Fruit fly (Drosophila melanogaster) whole organism, embryonic: ENCODE measurements around the gene Lcp65Ac.

ENCODE experiments used
- Abd-B ChIP-seq: fragments of 200-800 bp; sonication (Bioruptor generic); optimal IDR thresholded peaks from 2 replicates; lab custom pipeline; 2018; ENCODE audit warnings: missing biosample characterization, mild to moderate bottlenecking, missing genetic modification characterization, moderate library complexity
- CG10209 ChIP-seq: fragments of 200-800 bp; sonication (Bioruptor generic); optimal IDR thresholded peaks from 3 replicates; lab custom pipeline; 2017; ENCODE audit warnings: missing biosample characterization, mild to moderate bottlenecking, missing genetic modification characterization, missing genetic modification reagents
- CG11085 ChIP-seq: fragments of 200-800 bp; sonication (Bioruptor generic); IDR thresholded peaks from 2 replicates; pipeline ENCODE4 v1.3.6; 2022; ENCODE audit warnings: missing biosample characterization, missing genetic modification characterization
- CG12219 ChIP-seq: fragments of 200-800 bp; sonication (Bioruptor generic); optimal IDR thresholded peaks from 3 replicates; lab custom pipeline; 2018; ENCODE audit warnings: missing biosample characterization, mild to moderate bottlenecking, missing genetic modification characterization
- CG14710 ChIP-seq: fragments of 200-800 bp; sonication (Bioruptor generic); optimal IDR thresholded peaks from 3 replicates; lab custom pipeline; 2019; ENCODE audit warnings: missing biosample characterization, mild to moderate bottlenecking, missing genetic modification characterization, moderate library complexity
- CG15073 ChIP-seq: fragments of 200-800 bp; sonication (Bioruptor generic); optimal IDR thresholded peaks from 2 replicates; lab custom pipeline; 2016; ENCODE audit warnings: missing biosample characterization, missing genetic modification characterization
- CG2129 ChIP-seq: fragments of 200-800 bp; sonication (Bioruptor generic); IDR thresholded peaks from 2 replicates; pipeline ENCODE4 v1.3.6; 2022; ENCODE audit warnings: missing biosample characterization, missing genetic modification characterization; ENCODE audit not compliant: partially characterized antibody
- CG2199 ChIP-seq: fragments of 200-800 bp; sonication (Bioruptor generic); IDR thresholded peaks from 3 replicates; pipeline ENCODE4 v1.3.6; 2022; ENCODE audit warnings: missing biosample characterization, missing genetic modification characterization
- CG2875 ChIP-seq: fragments of 200-800 bp; sonication (Bioruptor generic); optimal IDR thresholded peaks from 2 replicates; lab custom pipeline; 2017; ENCODE audit warnings: missing biosample characterization, mild to moderate bottlenecking, missing genetic modification characterization, missing genetic modification reagents
- CG31441 ChIP-seq: fragments of 200-800 bp; sonication (Bioruptor generic); IDR thresholded peaks from 2 replicates; pipeline ENCODE4 v1.3.6; 2022; ENCODE audit warnings: missing biosample characterization, missing genetic modification characterization
- CG32772 ChIP-seq: fragments of 200-800 bp; sonication (Bioruptor generic); IDR thresholded peaks from 2 replicates; pipeline ENCODE4 v1.3.6; 2022; ENCODE audit warnings: missing biosample characterization, missing genetic modification characterization
- CG33557 ChIP-seq: fragments of 200-800 bp; sonication (Bioruptor generic); optimal IDR thresholded peaks from 2 replicates; lab custom pipeline; 2019; ENCODE audit warnings: missing biosample characterization, mild to moderate bottlenecking, missing genetic modification characterization, moderate library complexity
- CG4282 ChIP-seq: fragments of 200-800 bp; sonication (Bioruptor generic); optimal IDR thresholded peaks from 2 replicates; lab custom pipeline; 2016; ENCODE audit warnings: missing biosample characterization, missing genetic modification characterization
- CG4360 ChIP-seq: fragments of 200-800 bp; sonication (Bioruptor generic); IDR thresholded peaks from 2 replicates; pipeline ENCODE4 v1.3.6; 2022; ENCODE audit warnings: missing biosample characterization, missing genetic modification characterization
- CG7556 ChIP-seq: fragments of 200-800 bp; sonication (Bioruptor generic); optimal IDR thresholded peaks from 2 replicates; lab custom pipeline; 2017; ENCODE audit warnings: missing biosample characterization, mild to moderate bottlenecking, missing genetic modification characterization
- CG9932 ChIP-seq: fragments of 200-800 bp; sonication (Bioruptor generic); IDR thresholded peaks from 2 replicates; pipeline ENCODE4 v1.3.6; 2022; ENCODE audit warnings: missing biosample characterization, missing genetic modification characterization
- CTCF ChIP-seq: fragments of 200-800 bp; sonication (Bioruptor generic); optimal IDR thresholded peaks from 2 replicates; lab custom pipeline; 2017; ENCODE audit warnings: missing biosample characterization, mild to moderate bottlenecking, missing genetic modification characterization, moderate library complexity
- D19A ChIP-seq: fragments of 200-800 bp; optimal IDR thresholded peaks from 3 replicates; lab custom pipeline; 2019; ENCODE audit warnings: missing biosample characterization, mild to moderate bottlenecking, missing genetic modification characterization, moderate library complexity
- Dek ChIP-seq: fragments of 200-800 bp; sonication (Bioruptor generic); optimal IDR thresholded peaks from 3 replicates; lab custom pipeline; 2019; ENCODE audit warnings: missing biosample characterization, mild to moderate bottlenecking, missing genetic modification characterization, moderate library complexity
- Dfd ChIP-seq, 2 experiments: fragments of >200 bp; optimal IDR thresholded peaks; 2 replicates each; lab custom pipeline; 2017; ENCODE audit warnings: missing biosample characterization in 2 of 2, missing genetic modification characterization in 2 of 2
- Dip2 ChIP-seq: fragments of 200-800 bp; sonication (Bioruptor generic); IDR thresholded peaks from 2 replicates; pipeline ENCODE4 v1.3.6; 2022; ENCODE audit warnings: missing biosample characterization, missing genetic modification characterization
- Dref ChIP-seq: fragments of 200-800 bp; sonication (Bioruptor generic); IDR thresholded peaks from 2 replicates; pipeline ENCODE4 v1.3.6; 2022; ENCODE audit warnings: missing biosample characterization, missing genetic modification characterization
- Fer1 ChIP-seq: fragments of 200-800 bp; sonication (Bioruptor generic); optimal IDR thresholded peaks from 2 replicates; lab custom pipeline; 2017; ENCODE audit warnings: missing biosample characterization, mild to moderate bottlenecking, missing genetic modification characterization
- H2.0 ChIP-seq: fragments of 200-800 bp; sonication (Bioruptor generic); IDR thresholded peaks from 2 replicates; pipeline ENCODE4 v1.3.6; 2022; ENCODE audit warnings: missing biosample characterization, missing genetic modification characterization
- HLHmδ ChIP-seq: fragments of 200-800 bp; sonication (Bioruptor generic); optimal IDR thresholded peaks from 2 replicates; lab custom pipeline; 2018; ENCODE audit warnings: missing biosample characterization, mild to moderate bottlenecking, missing genetic modification characterization, moderate library complexity
- Hmx ChIP-seq: fragments of 200-800 bp; sonication (Bioruptor generic); optimal IDR thresholded peaks from 2 replicates; lab custom pipeline; 2016; ENCODE audit warnings: missing biosample characterization, missing genetic modification characterization
- Hr3 ChIP-seq: fragments of 200-800 bp; sonication (Bioruptor generic); optimal IDR thresholded peaks from 3 replicates; lab custom pipeline; 2016; ENCODE audit warnings: missing biosample characterization, missing genetic modification characterization
- Hr39 ChIP-seq: fragments of >200 bp; optimal IDR thresholded peaks from 2 replicates; lab custom pipeline; 2017
- Lpt ChIP-seq: fragments of >200 bp; optimal IDR thresholded peaks from 2 replicates; lab custom pipeline; 2018; ENCODE audit warnings: missing biosample characterization, missing genetic modification characterization
- Max ChIP-seq: fragments of 200-800 bp; sonication (Bioruptor generic); optimal IDR thresholded peaks from 2 replicates; lab custom pipeline; 2016; ENCODE audit warnings: missing biosample characterization, mild to moderate bottlenecking, missing genetic modification characterization
- Myb ChIP-seq: fragments of 200-800 bp; sonication (Bioruptor generic); optimal IDR thresholded peaks from 2 replicates; lab custom pipeline; 2016; ENCODE audit warnings: missing biosample characterization, missing genetic modification characterization
- Nf-YA ChIP-seq: fragments of 200-800 bp; sonication (Bioruptor generic); IDR thresholded peaks from 2 replicates; pipeline ENCODE4 v1.3.6; 2022; ENCODE audit warnings: missing biosample characterization, missing genetic modification characterization
- Oaz ChIP-seq: fragments of 200-800 bp; sonication (Bioruptor generic); IDR thresholded peaks from 2 replicates; pipeline ENCODE4 v1.3.6; 2022; ENCODE audit warnings: missing biosample characterization, missing genetic modification characterization
- Opbp ChIP-seq: fragments of 200-800 bp; sonication (Bioruptor generic); IDR thresholded peaks from 3 replicates; pipeline ENCODE4 v1.3.6; 2022; ENCODE audit warnings: missing biosample characterization, missing genetic modification characterization; ENCODE audit not compliant: partially characterized antibody
- Trl ChIP-seq, 3 experiments: fragments of >200 bp in 2 of 3; fragments of 200-800 bp in 1 of 3; sonication (Bioruptor generic) in 1 of 3; optimal IDR thresholded peaks; 2 replicates in 1 of 3; 3 replicates in 2 of 3; lab custom pipeline; 2016 to 2017; ENCODE audit warnings: missing biosample characterization in 1 of 3, missing genetic modification characterization in 1 of 3
- cwo ChIP-seq: fragments of 200-800 bp; sonication (Bioruptor generic); optimal IDR thresholded peaks from 3 replicates; lab custom pipeline; 2017; ENCODE audit warnings: missing biosample characterization, missing genetic modification characterization, mild to moderate bottlenecking, moderate library complexity, missing genetic modification reagents
- fd102C ChIP-seq: fragments of 200-800 bp; sonication (Bioruptor generic); optimal IDR thresholded peaks from 2 replicates; lab custom pipeline; 2018; ENCODE audit warnings: missing biosample characterization, mild to moderate bottlenecking, missing genetic modification characterization, moderate library complexity
- fu2 ChIP-seq: fragments of 200-800 bp; sonication (Bioruptor generic); optimal IDR thresholded peaks from 2 replicates; lab custom pipeline; 2016; ENCODE audit warnings: missing biosample characterization, missing genetic modification characterization
- grau ChIP-seq: fragments of 200-800 bp; optimal IDR thresholded peaks from 3 replicates; lab custom pipeline; 2019; ENCODE audit warnings: missing biosample characterization, mild to moderate bottlenecking, missing genetic modification characterization, moderate library complexity
- kni ChIP-seq: fragments of 200-800 bp; sonication (Bioruptor generic); optimal IDR thresholded peaks from 3 replicates; lab custom pipeline; 2017; ENCODE audit warnings: mild to moderate bottlenecking, missing biosample characterization, missing genetic modification reagents, missing genetic modification characterization
- lbe ChIP-seq: fragments of 200-800 bp; sonication (Bioruptor generic); optimal IDR thresholded peaks from 2 replicates; lab custom pipeline; 2016; ENCODE audit warnings: missing biosample characterization, mild to moderate bottlenecking, missing genetic modification characterization
- lilli ChIP-seq: fragments of 200-800 bp; sonication (Bioruptor generic); optimal IDR thresholded peaks from 3 replicates; lab custom pipeline; 2016; ENCODE audit warnings: missing biosample characterization, missing genetic modification characterization
- nom ChIP-seq: fragments of 200-800 bp; sonication (Bioruptor generic); optimal IDR thresholded peaks from 2 replicates; lab custom pipeline; 2017; ENCODE audit warnings: missing biosample characterization, missing genetic modification characterization, mild to moderate bottlenecking, moderate library complexity, missing genetic modification reagents
- pan ChIP-seq, 4 experiments: fragments of >200 bp in 3 of 4; fragments of 200-800 bp in 1 of 4; sonication (Bioruptor generic) in 1 of 4; optimal IDR thresholded peaks in 3 of 4; IDR thresholded peaks in 1 of 4; 2 replicates each; pipeline versions ENCODE4 v1.3.6 to Lab custom; 2017 to 2022; ENCODE audit warnings: missing biosample characterization in 2 of 4, missing genetic modification characterization in 2 of 4, mixed read lengths in 1 of 4
- pb ChIP-seq: fragments of 200-800 bp; sonication (Bioruptor generic); optimal IDR thresholded peaks from 3 replicates; lab custom pipeline; 2016; ENCODE audit warnings: missing biosample characterization, missing genetic modification characterization
- pzg ChIP-seq: fragments of 200-800 bp; sonication (Bioruptor generic); optimal IDR thresholded peaks from 3 replicates; lab custom pipeline; 2018; ENCODE audit warnings: missing biosample characterization, mild to moderate bottlenecking, missing genetic modification characterization, moderate library complexity
- schlank ChIP-seq: fragments of 200-800 bp; sonication (Bioruptor generic); optimal IDR thresholded peaks from 2 replicates; lab custom pipeline; 2018; ENCODE audit warnings: missing biosample characterization, mild to moderate bottlenecking, missing genetic modification characterization
- sima ChIP-seq: fragments of 200-800 bp; sonication (Bioruptor generic); optimal IDR thresholded peaks from 2 replicates; lab custom pipeline; 2016; ENCODE audit warnings: missing biosample characterization, missing genetic modification characterization
- wek ChIP-seq: fragments of 200-800 bp; sonication (Bioruptor generic); optimal IDR thresholded peaks from 3 replicates; lab custom pipeline; 2018; ENCODE audit warnings: missing biosample characterization, mild to moderate bottlenecking, missing genetic modification characterization, moderate library complexity
- z ChIP-seq: fragments of 200-800 bp; sonication (Bioruptor generic); IDR thresholded peaks from 3 replicates; pipeline ENCODE4 v1.3.6; 2022; ENCODE audit warnings: missing biosample characterization, missing genetic modification characterization

The Lcp65Ac gene

dm6 chr3L:6139924-6140574, 4.6 kb upstream of the Lcp65Ac start, which contains the start of gene Cpr65Av (continued):
- TF ChIP-seq CG31441 (GFP tag; lab: Robert Waterston, UW): 0 out of 2 replicates have a peak, but pooled peaks have one; percentile 12
- TF ChIP-seq Abd-B (GFP tag; lab: Kevin White, UChicago): no peak
- peak; percentile 33; the same call in 1 of the 2 replicates for TF ChIP-seq Nf-YA (GFP tag; lab: Robert Waterston, UW)
- TF ChIP-seq Max (GFP tag; lab: Kevin White, UChicago): no peak
- no peak for TF ChIP-seq Dek
- no peak for TF ChIP-seq CG32772 (GFP tag; lab: Robert Waterston, UW)
- TF ChIP-seq Oaz (GFP tag; lab: Robert Waterston, UW): no peak
- TF ChIP-seq CG7556 (GFP tag; lab: Kevin White, UChicago): no peak
- TF ChIP-seq Dfd (GFP tag; optimal IDR thresholded peaks at IDR 0.05; lab: Kevin White, UChicago): no peak
- peak; percentile 37 for TF ChIP-seq CG2875 (GFP tag; lab: Kevin White, UChicago)
- TF ChIP-seq Dip2 (GFP tag; lab: Robert Waterston, UW): no peak
- TF ChIP-seq D19A (tag; lab: Kevin White, UChicago): no peak
- no peak for TF ChIP-seq CG2129 (GFP tag; lab: Robert Waterston, UW)
- TF ChIP-seq pan (optimal IDR thresholded peaks at IDR 0.05; lab: Kevin White, UChicago): no peak
- no peak for TF ChIP-seq pan (GFP tag; optimal IDR thresholded peaks at IDR 0.05 in 1 of 2, IDR thresholded peaks at IDR 0.05 in 1 of 2)
- no peak for TF ChIP-seq Lpt
- TF ChIP-seq H2.0 (GFP tag; lab: Robert Waterston, UW): no peak
- TF ChIP-seq Dref (GFP tag; lab: Robert Waterston, UW): no peak
- TF ChIP-seq lbe (GFP tag; lab: Kevin White, UChicago): no peak
- no peak for TF ChIP-seq kni (GFP tag; lab: Kevin White, UChicago)
- no peak for TF ChIP-seq cwo
- TF ChIP-seq Myb (GFP tag; lab: Kevin White, UChicago): no peak
- no peak for TF ChIP-seq CG9932 (GFP tag; lab: Robert Waterston, UW)
- no peak for TF ChIP-seq pb (GFP tag; lab: Kevin White, UChicago)
- TF ChIP-seq CG10209 (GFP tag; lab: Kevin White, UChicago): peak; percentile 10
- peak; percentile 50 for TF ChIP-seq wek (GFP tag; lab: Kevin White, UChicago)
- no peak for TF ChIP-seq grau
- no peak for TF ChIP-seq fu2
- no peak for TF ChIP-seq sima
- TF ChIP-seq Hmx (GFP tag; lab: Kevin White, UChicago): no peak
- TF ChIP-seq CG2199 (GFP tag; lab: Robert Waterston, UW): no peak
- no peak for TF ChIP-seq Opbp
- no peak for TF ChIP-seq nom (GFP tag; lab: Kevin White, UChicago)
- no peak for TF ChIP-seq CG4282
- TF ChIP-seq CG4360 (GFP tag; lab: Robert Waterston, UW): no peak
- TF ChIP-seq CTCF (GFP tag; lab: Kevin White, UChicago): no peak
- no peak for TF ChIP-seq CG11085 (GFP tag; lab: Robert Waterston, UW)
- TF ChIP-seq Fer1 (GFP tag; lab: Kevin White, UChicago): peak; percentile 25
- no peak for TF ChIP-seq CG15073 (GFP tag; lab: Kevin White, UChicago)
- TF ChIP-seq z (GFP tag; lab: Robert Waterston, UW): no peak
- TF ChIP-seq pzg (GFP tag; lab: Kevin White, UChicago): no peak
- no peak for TF ChIP-seq HLHmδ (GFP tag; lab: Kevin White, UChicago)
- TF ChIP-seq fd102C (GFP tag; lab: Kevin White, UChicago): no peak
- no peak for TF ChIP-seq Hr39 (lab: Kevin White, UChicago)
- no peak for TF ChIP-seq Trl (optimal IDR thresholded peaks at IDR 0.05; lab: Kevin White, UChicago)
- no peak for TF ChIP-seq Trl (GFP tag; optimal IDR thresholded peaks at IDR 0.05; lab: Kevin White, UChicago)
- TF ChIP-seq Hr3 (GFP tag; lab: Kevin White, UChicago): no peak
- no peak for TF ChIP-seq CG33557 (GFP tag; lab: Kevin White, UChicago)
- TF ChIP-seq schlank (tag; lab: Kevin White, UChicago): no peak
- no peak for TF ChIP-seq lilli (GFP tag; lab: Kevin White, UChicago)
- TF ChIP-seq CG12219: peak; percentile 23
- TF ChIP-seq CG14710 (tag; lab: Kevin White, UChicago): no peak
